Worm (Caenorhabditis elegans) whole organism, late embryonic: ENCODE data around the gene ttr-3.

Experiments
- ceh-22 ChIP-seq: sonication (generic microtip); optimal IDR thresholded peaks from 2 replicates; lab custom pipeline; 2017; ENCODE audit warnings: missing biosample characterization, missing genetic modification characterization
- ceh-45 ChIP-seq: fragments of 200-800 bp; sonication (Bioruptor generic); IDR thresholded peaks from 2 replicates; pipeline ENCODE4 v1.3.6; 2022; ENCODE audit warnings: missing genetic modification reagents, missing genetic modification characterization, missing compliant biosample characterization
- fax-1 ChIP-seq: sonication (generic microtip); optimal IDR thresholded peaks from 2 replicates; lab custom pipeline; 2016; ENCODE audit warnings: missing genotype, missing genetic modification characterization, missing compliant biosample characterization
- mec-3 ChIP-seq: sonication (generic microtip); optimal IDR thresholded peaks from 2 replicates; lab custom pipeline; 2016; ENCODE audit warnings: borderline replicate concordance, missing genetic modification characterization, missing compliant biosample characterization
- nhr-11 ChIP-seq: fragments of 150-350 bp; optimal IDR thresholded peaks from 2 replicates; lab custom pipeline; 2014; ENCODE audit warnings: missing biosample characterization, missing genetic modification characterization
- odd-2 ChIP-seq: sonication (generic microtip); optimal IDR thresholded peaks from 2 replicates; lab custom pipeline; 2017; ENCODE audit warnings: antibody characterized with exemption, mild to moderate bottlenecking, missing genetic modification characterization, missing compliant biosample characterization
- pha-2 ChIP-seq: sonication (generic microtip); optimal IDR thresholded peaks from 2 replicates; lab custom pipeline; 2017; ENCODE audit warnings: mild to moderate bottlenecking, missing genetic modification characterization, missing compliant biosample characterization
- tbx-2 ChIP-seq: sonication (generic microtip); optimal IDR thresholded peaks from 2 replicates; lab custom pipeline; 2016; ENCODE audit warnings: missing genetic modification characterization, missing compliant biosample characterization

DNA sequence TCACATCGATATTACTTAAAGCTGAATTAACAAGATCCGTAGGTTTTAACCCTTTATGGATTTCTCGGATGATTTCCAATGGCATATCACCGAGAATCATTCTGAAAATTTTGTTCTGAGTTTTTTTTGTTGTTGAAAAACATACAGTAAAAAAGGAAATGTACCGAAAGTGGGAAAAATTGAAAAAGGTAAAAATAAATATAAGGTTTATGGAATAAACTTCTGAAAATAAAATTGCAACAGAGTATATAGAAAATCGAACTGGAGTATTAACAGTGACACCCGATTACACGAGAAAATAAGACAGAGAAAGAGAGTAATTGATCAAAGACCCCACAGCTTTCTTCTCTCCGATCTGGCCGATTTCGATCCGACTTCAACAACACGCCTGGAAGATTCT, 25.3 kb upstream of the ttr-3 start, which contains the start of gene K03H1.11:
- TF ChIP-seq pha-2 = no peak
- TF ChIP-seq mec-3 (tag; lab: Kevin White, UChicago) = no peak
- no peak for TF ChIP-seq odd-2 (tag; lab: Kevin White, UChicago)
- TF ChIP-seq tbx-2 (tag; lab: Kevin White, UChicago) = no peak
- no peak for TF ChIP-seq ceh-45 (GFP tag; lab: Robert Waterston, UW)
- no peak for TF ChIP-seq nhr-11 (tag; lab: Kevin White, UChicago)
- TF ChIP-seq fax-1 (tag; lab: Kevin White, UChicago) = no peak
- TF ChIP-seq ceh-22 (tag; lab: Kevin White, UChicago) = no peak
